Fruit fly (Drosophila melanogaster): ENCODE results near the gene CG15537.

dm6 chr3R:30450224-30450623 is 6.8 kb upstream of the CG15537 start:
- peak; percentile 32; the same call in 1 of the 3 replicates for TF ChIP-seq fd96Ca (GFP tag; IDR thresholded peaks at IDR 0.05)
- peak; percentile 37 for TF ChIP-seq CG13204 (GFP tag; optimal IDR thresholded peaks at IDR 0.05)
- TF ChIP-seq CG4496 (GFP tag; IDR thresholded peaks at IDR 0.05), result peak; percentile 48; the same call in 1 of the 3 replicates
- TF ChIP-seq CG8159 (tag; optimal IDR thresholded peaks at IDR 0.05), result no peak

Measured in whole organism, pupa.